Fruit fly (Drosophila melanogaster): ENCODE data around the gene Hsp27.

Hsp27 gene

DNA sequence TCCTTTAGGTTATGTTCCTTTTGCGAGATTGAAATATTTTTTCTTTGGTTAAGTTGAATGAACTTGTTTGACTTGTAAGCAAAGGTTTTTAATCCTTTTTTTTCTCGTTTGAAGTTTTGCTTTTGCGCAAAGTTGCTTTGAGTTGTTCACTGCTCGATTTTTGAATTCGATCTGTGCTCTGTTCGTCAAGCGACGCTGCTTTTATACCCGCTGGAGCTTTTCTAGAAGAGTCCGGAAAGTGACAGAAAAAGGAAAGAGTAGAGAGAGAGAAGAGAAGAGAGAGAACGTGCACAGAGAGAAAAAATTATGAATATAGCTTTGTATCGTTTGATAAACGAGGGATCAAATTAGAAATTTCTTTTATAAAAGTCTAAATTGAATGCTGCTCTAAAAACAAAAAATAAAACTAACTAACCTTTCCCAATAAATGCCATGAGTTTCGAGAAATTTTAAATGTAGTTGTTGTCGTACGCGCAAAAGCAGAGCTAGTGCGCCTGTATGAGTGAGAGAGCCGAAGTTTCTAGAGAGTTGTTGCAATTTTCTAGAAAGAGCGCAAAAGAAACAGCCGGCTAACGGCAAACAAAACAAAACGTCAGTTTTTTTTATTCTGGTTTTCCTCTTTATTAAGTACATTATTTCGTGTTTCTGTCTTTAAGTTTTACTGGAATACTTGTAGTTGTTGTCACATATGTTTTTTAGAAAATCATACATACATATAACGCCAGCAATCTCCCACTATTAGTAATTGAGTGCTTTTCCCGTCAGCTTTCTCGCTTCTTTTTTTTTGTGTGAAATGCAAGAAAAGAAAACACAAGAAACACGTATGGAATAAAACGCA is 6.4 kb upstream of the Hsp27 start, which contains the start of gene Hsp26 (continued):
- TF ChIP-seq Six4 (GFP tag; optimal IDR thresholded peaks at IDR 0.05): peak; percentile 69
- peak; percentile 54 for TF ChIP-seq CG4360 (GFP tag; IDR thresholded peaks at IDR 0.05)
- TF ChIP-seq CG12299 (tag; optimal IDR thresholded peaks at IDR 0.05): peak; percentile 63
- TF ChIP-seq fd96Cb (tag; optimal IDR thresholded peaks at IDR 0.05): peak; percentile 65
- TF ChIP-seq Nf-YC (tag; optimal IDR thresholded peaks at IDR 0.05): peak; percentile 51
- TF ChIP-seq jumu (GFP tag; optimal IDR thresholded peaks at IDR 0.05): peak; percentile 74
- TF ChIP-seq bbx (GFP tag; IDR thresholded peaks at IDR 0.05; ENCODE audit: partially characterized antibody): no peak; the same call in 1 of the 2 replicates
- peak; percentile 68 for TF ChIP-seq BtbVII (GFP tag; optimal IDR thresholded peaks at IDR 0.05)
- TF ChIP-seq Taf1 (GFP tag; IDR thresholded peaks at IDR 0.05): peak; percentile 39; the same call in 1 of the 2 replicates
- peak; percentile 87 for TF ChIP-seq Hand (GFP tag; optimal IDR thresholded peaks at IDR 0.05)
- peak; percentile 49; the same call in 1 of the 2 replicates for TF ChIP-seq NFAT (GFP tag; IDR thresholded peaks at IDR 0.05)
- TF ChIP-seq CG13123 (GFP tag; optimal IDR thresholded peaks at IDR 0.05): peak; percentile 64
- TF ChIP-seq Opbp (GFP tag; IDR thresholded peaks at IDR 0.05; ENCODE audit: partially characterized antibody): no peak
- peak; percentile 83 for TF ChIP-seq disco-r (GFP tag; optimal IDR thresholded peaks at IDR 0.05)
- peak; percentile 81 for TF ChIP-seq wdn (GFP tag; IDR thresholded peaks at IDR 0.05)
- TF ChIP-seq CG6854 (GFP tag; optimal IDR thresholded peaks at IDR 0.05): peak; percentile 73
- TF ChIP-seq CG7372 (GFP tag; IDR thresholded peaks at IDR 0.05): 0 out of 2 replicates have a peak, but pooled peaks have one; percentile 35
- TF ChIP-seq Med (GFP tag): peak; percentile 98
- no peak for TF ChIP-seq stwl (tag; optimal IDR thresholded peaks at IDR 0.05)
- TF ChIP-seq slp2 (GFP tag; optimal IDR thresholded peaks at IDR 0.05): peak; percentile 75
- TF ChIP-seq crp (GFP tag; optimal IDR thresholded peaks at IDR 0.05): peak; percentile 8 to 31
- TF ChIP-seq CG2120 (GFP tag; optimal IDR thresholded peaks at IDR 0.05): peak; percentile 92
- TF ChIP-seq repo (GFP tag; optimal IDR thresholded peaks at IDR 0.05): peak; percentile 69
- TF ChIP-seq unpg (GFP tag; optimal IDR thresholded peaks at IDR 0.05): peak; percentile 91
- TF ChIP-seq Dp (GFP tag; optimal IDR thresholded peaks at IDR 0.05): no peak
- TF ChIP-seq CG8924 (tag; optimal IDR thresholded peaks at IDR 0.05): peak; percentile 87
- TF ChIP-seq MBD-R2 (GFP tag; IDR thresholded peaks at IDR 0.05): peak; percentile 42; the same call in 1 of the 2 replicates
- peak; percentile 83 for TF ChIP-seq fu2 (GFP tag; optimal IDR thresholded peaks at IDR 0.05)
- TF ChIP-seq Vsx1 (GFP tag; optimal IDR thresholded peaks at IDR 0.05): peak; percentile 53
- peak; percentile 56; the same call in 1 of the 2 replicates for TF ChIP-seq CG17612 (GFP tag; IDR thresholded peaks at IDR 0.05)
- TF ChIP-seq CG1529 (GFP tag; optimal IDR thresholded peaks at IDR 0.05): peak; percentile 81
- TF ChIP-seq wor (GFP tag; IDR thresholded peaks at IDR 0.05): peak; percentile 52; the same call in 1 of the 2 replicates
- no peak for TF ChIP-seq CG14965 (GFP tag; optimal IDR thresholded peaks at IDR 0.05; ENCODE audit: borderline replicate concordance)
- TF ChIP-seq CG30403 (GFP tag; optimal IDR thresholded peaks at IDR 0.05): peak; percentile 89
- TF ChIP-seq CrebB (tag; optimal IDR thresholded peaks at IDR 0.05): peak; percentile 71
- TF ChIP-seq CG11560 (tag; IDR thresholded peaks at IDR 0.05): 0 out of 3 replicates have a peak, but pooled peaks have one; percentile 29
- peak; percentile 69 for TF ChIP-seq B-H1 (GFP tag; IDR thresholded peaks at IDR 0.05)
- no peak for TF ChIP-seq HLHmδ (GFP tag; optimal IDR thresholded peaks at IDR 0.05)
- peak; percentile 89 for TF ChIP-seq HLH3B (GFP tag; IDR thresholded peaks at IDR 0.05)
- TF ChIP-seq Ets65A (GFP tag): peak; percentile 91
- no peak for TF ChIP-seq CG6791 (GFP tag; IDR thresholded peaks at IDR 0.05; ENCODE audit: partially characterized antibody)
- TF ChIP-seq CG9609 (GFP tag; optimal IDR thresholded peaks at IDR 0.05): peak; percentile 82
- peak; percentile 86 for TF ChIP-seq Antp (GFP tag; optimal IDR thresholded peaks at IDR 0.05)
- TF ChIP-seq CG15601 (tag; optimal IDR thresholded peaks at IDR 0.05): peak; percentile 85
- peak; percentile 63 for TF ChIP-seq Nf-YB (GFP tag; optimal IDR thresholded peaks at IDR 0.05)
- no peak for TF ChIP-seq Scr (GFP tag; IDR thresholded peaks at IDR 0.05; ENCODE audit: partially characterized antibody)
- TF ChIP-seq Sox100B (GFP tag; optimal IDR thresholded peaks at IDR 0.05): peak; percentile 67
- TF ChIP-seq NK7.1 (GFP tag; optimal IDR thresholded peaks at IDR 0.05): peak; percentile 70
